Worm (Caenorhabditis elegans): Measurements from ENCODE around the gene sul-1.

The sul-1 gene

DNA sequence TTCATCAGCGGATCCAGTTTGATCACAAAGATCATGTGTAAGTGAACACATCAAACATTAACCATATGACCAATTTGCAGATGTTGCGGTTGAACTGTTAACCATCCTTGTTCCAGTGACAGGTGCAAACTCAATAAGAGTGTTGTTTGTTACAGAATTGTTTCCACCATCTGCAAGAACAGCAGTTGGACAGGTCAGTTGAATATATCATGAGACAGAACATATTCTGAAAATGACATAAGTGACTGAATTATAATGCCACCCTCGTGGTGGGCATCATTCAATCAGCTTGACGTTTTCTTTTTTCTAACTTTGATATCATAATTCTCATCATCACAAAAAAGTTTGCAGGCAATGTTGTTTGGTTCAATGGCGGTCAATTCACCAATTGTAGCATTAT is 29.9 kb upstream of the sul-1 start:
- TF ChIP-seq ztf-23 (GFP tag; IDR thresholded peaks at IDR 0.05) (no peak), ref-1 (GFP tag; conservative IDR thresholded peaks at IDR 0.05) (no peak), ztf-29 (GFP tag; IDR thresholded peaks at IDR 0.05) (no peak), med-1 (GFP tag; optimal IDR thresholded peaks at IDR 0.05; ENCODE audit: insufficient read depth) (no peak), cog-1 (tag; optimal IDR thresholded peaks at IDR 0.05) (no peak)

DNA sequence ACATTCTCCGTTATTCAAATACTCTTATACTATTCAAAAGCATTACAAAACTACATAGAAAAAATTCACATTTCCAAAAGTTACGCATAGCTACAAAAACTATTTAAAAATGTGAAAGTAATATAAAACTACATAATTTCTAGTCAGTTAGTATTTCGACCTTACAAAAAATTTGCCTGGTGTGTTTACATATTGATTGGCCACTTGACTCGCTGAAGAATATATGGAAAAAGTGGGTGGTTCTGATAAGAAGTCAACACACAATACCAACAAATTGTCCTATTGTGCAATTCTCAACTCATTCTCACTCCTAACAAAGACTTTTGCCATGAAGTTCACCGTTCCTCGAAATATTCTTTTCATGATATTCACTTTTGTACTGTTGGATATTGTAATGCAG is 27.9 kb upstream of the sul-1 start, which contains the start of gene K09C4.1:
TSS of gene K09C4.1 (plus strand) at position 301 of the 400 bp plus-strand sequence.
- no peak for TF ChIP-seq cog-1 (tag; optimal IDR thresholded peaks at IDR 0.05)
- TF ChIP-seq tab-1 (GFP tag; IDR thresholded peaks at IDR 0.05), result no peak
- no peak for TF ChIP-seq med-1 (GFP tag; optimal IDR thresholded peaks at IDR 0.05; ENCODE audit: insufficient read depth)
- no peak for TF ChIP-seq ztf-23 (GFP tag; IDR thresholded peaks at IDR 0.05)
- no peak for TF ChIP-seq klf-2 (GFP tag; conservative IDR thresholded peaks at IDR 0.05)
- TF ChIP-seq T22C8.4 (GFP tag; IDR thresholded peaks at IDR 0.05), result no peak
- no peak for TF ChIP-seq flt-1 (GFP tag; IDR thresholded peaks at IDR 0.05)
- no peak for TF ChIP-seq ztf-29 (GFP tag; IDR thresholded peaks at IDR 0.05)
- no peak for TF ChIP-seq ref-1 (GFP tag; conservative IDR thresholded peaks at IDR 0.05)

DNA sequence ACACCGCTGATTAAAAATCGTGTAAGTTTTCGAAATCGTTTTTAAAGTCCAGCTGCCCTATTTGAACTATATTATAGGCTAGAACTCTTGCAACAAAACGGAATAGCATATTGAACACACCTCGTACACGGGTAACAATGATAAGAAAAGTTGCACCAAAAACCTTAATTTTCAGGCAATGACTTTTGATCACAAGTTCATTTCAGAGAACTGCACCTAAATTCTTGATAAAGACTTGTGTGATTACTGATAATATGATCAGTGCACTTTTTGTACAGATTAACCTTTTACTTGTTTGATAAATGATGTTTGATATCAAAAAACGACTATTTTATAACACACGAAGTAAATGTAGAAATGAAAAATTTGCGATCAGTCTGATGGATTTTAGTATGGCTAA is 27.1 kb upstream of the sul-1 start:
- TF ChIP-seq flt-1 (GFP tag; IDR thresholded peaks at IDR 0.05) (no peak), klf-2 (GFP tag; conservative IDR thresholded peaks at IDR 0.05) (no peak), ztf-29 (GFP tag; IDR thresholded peaks at IDR 0.05) (no peak), ref-1 (GFP tag; conservative IDR thresholded peaks at IDR 0.05) (no peak), med-1 (GFP tag; optimal IDR thresholded peaks at IDR 0.05; ENCODE audit: insufficient read depth) (no peak), cog-1 (tag; optimal IDR thresholded peaks at IDR 0.05) (no peak), tab-1 (GFP tag; IDR thresholded peaks at IDR 0.05) (no peak), T22C8.4 (GFP tag; IDR thresholded peaks at IDR 0.05) (no peak), ztf-23 (GFP tag; IDR thresholded peaks at IDR 0.05) (no peak)

DNA sequence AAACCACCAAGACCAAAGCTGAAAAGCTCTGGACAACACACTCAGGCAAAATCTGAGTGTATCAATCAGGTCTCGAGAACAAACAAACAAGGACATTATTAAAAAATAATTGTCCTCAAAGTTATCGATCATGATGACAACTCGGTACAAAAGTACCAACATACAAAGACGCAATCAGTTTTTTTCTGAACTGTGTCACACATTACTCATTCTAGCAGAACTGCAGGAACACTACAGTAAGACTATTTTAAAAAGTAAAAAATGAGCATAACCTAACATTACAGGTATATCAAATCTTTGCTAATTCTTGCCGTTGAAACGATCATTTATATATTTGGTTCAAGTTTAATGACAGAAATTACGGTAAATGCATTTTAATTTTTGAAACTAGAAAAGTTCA is 25.5 kb upstream of the sul-1 start, which contains the start of gene K09C4.2:
TSS of gene K09C4.2 (plus strand) at position 301 of the 400 bp plus-strand sequence.
- TF ChIP-seq ztf-23 (GFP tag; IDR thresholded peaks at IDR 0.05) (no peak), ref-1 (GFP tag; conservative IDR thresholded peaks at IDR 0.05) (no peak), med-1 (GFP tag; optimal IDR thresholded peaks at IDR 0.05; ENCODE audit: insufficient read depth) (no peak), T22C8.4 (GFP tag; IDR thresholded peaks at IDR 0.05) (no peak), ztf-29 (GFP tag; IDR thresholded peaks at IDR 0.05) (no peak), klf-2 (GFP tag; conservative IDR thresholded peaks at IDR 0.05) (no peak), cog-1 (tag; optimal IDR thresholded peaks at IDR 0.05) (no peak)

DNA sequence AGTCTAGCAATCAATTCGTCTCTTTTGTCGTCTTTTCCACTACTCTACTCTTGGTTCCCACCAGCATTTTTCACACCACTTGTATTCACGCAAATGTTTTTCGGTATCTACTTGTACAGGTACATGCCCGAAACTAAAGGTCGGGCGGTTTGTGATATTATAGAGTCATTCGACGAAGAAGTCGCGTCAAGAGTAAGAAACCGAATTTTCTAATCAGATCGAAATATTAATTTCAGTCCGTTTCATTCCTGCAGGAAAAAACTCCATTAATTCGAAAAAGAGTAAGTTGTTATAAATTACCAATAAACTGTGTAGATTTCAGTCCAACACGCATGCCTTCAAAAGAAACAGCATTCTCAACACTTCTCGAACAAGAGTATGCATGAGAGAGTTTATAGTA is 21.2 kb upstream of the sul-1 start:
- TF ChIP-seq med-1 (GFP tag; optimal IDR thresholded peaks at IDR 0.05; ENCODE audit: insufficient read depth), result no peak
- no peak for TF ChIP-seq T22C8.4 (GFP tag; IDR thresholded peaks at IDR 0.05)
- no peak for TF ChIP-seq klf-2 (GFP tag; conservative IDR thresholded peaks at IDR 0.05)
- TF ChIP-seq ztf-23 (GFP tag; IDR thresholded peaks at IDR 0.05), result no peak
- no peak for TF ChIP-seq ref-1 (GFP tag; conservative IDR thresholded peaks at IDR 0.05)
- TF ChIP-seq flt-1 (GFP tag; IDR thresholded peaks at IDR 0.05), result no peak
- TF ChIP-seq cog-1 (tag; optimal IDR thresholded peaks at IDR 0.05), result no peak
- no peak for TF ChIP-seq ztf-29 (GFP tag; IDR thresholded peaks at IDR 0.05)
- TF ChIP-seq tab-1 (GFP tag; IDR thresholded peaks at IDR 0.05), result no peak

DNA sequence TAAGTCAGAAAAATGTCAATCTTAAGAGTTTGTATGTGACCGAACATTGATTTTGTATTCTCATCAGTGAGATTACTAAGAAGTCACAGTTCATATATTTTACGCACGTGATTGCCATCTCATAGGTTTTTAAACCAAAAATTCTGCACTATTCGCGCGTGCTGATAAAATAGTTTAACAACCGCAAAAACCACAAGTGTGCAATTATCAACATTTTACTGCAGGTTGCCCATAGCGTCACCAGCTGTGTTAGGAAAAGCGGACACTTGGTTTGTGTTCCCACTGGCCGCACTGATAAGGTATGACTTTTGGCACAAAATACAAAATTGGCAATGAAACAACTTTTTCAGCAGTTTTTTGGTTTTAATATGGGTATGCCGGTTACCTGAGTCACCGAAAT is 19.4 kb upstream of the sul-1 start:
- TF ChIP-seq klf-2 (GFP tag; conservative IDR thresholded peaks at IDR 0.05), result no peak
- TF ChIP-seq tab-1 (GFP tag; IDR thresholded peaks at IDR 0.05), result no peak
- no peak for TF ChIP-seq flt-1 (GFP tag; IDR thresholded peaks at IDR 0.05)
- TF ChIP-seq cog-1 (tag; optimal IDR thresholded peaks at IDR 0.05), result no peak

DNA sequence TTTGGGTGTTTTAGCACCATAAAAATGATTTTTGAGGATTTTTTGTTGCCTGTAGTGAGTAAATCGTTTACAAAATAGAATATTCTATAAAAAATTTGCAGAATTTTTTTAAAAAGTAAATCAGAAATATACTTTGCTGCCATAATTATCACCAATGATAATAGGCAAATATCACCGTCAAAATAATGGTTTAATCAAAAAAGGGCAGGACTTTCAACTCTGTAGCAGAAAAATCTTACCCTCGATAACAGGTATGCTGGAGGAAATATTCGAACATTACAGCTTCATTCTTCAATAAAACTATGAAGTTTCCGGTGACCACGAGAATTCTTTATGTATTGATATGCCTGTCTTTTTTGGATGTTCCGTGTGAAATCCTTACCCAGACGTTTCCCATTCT is 18.5 kb upstream of the sul-1 start, which contains the start of gene K09C4.4:
TSS of gene K09C4.4 (plus strand) at position 301 of the 400 bp plus-strand sequence.
- TF ChIP-seq flt-1 (GFP tag; IDR thresholded peaks at IDR 0.05) (no peak), tab-1 (GFP tag; IDR thresholded peaks at IDR 0.05) (no peak), cog-1 (tag; optimal IDR thresholded peaks at IDR 0.05) (no peak), ref-1 (GFP tag; conservative IDR thresholded peaks at IDR 0.05) (no peak), klf-2 (GFP tag; conservative IDR thresholded peaks at IDR 0.05) (no peak), med-1 (GFP tag; optimal IDR thresholded peaks at IDR 0.05; ENCODE audit: insufficient read depth) (no peak), ztf-29 (GFP tag; IDR thresholded peaks at IDR 0.05) (no peak), ztf-23 (GFP tag; IDR thresholded peaks at IDR 0.05) (no peak), T22C8.4 (GFP tag; IDR thresholded peaks at IDR 0.05) (no peak)

DNA sequence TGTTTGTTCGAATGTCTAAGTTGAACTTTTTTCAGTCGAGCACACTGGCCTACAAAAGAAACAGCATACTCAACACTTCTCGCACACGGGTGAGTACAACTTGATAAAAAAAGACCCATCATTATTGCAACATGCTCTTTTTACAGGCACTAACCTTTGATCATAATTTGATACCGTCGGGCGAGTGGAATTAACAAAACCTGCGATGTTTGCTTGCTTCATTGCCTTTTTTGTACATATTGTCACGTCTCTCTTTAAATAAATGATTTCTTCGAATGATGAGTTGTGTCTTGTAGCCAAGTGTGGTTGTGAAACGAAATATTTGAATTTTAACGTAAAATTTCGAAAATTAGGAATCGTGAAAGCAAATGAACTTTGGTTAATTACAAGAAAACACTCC is 14.7 kb upstream of the sul-1 start:
- TF ChIP-seq cog-1 (tag; optimal IDR thresholded peaks at IDR 0.05) (no peak), ztf-29 (GFP tag; IDR thresholded peaks at IDR 0.05) (no peak), tab-1 (GFP tag; IDR thresholded peaks at IDR 0.05) (no peak), klf-2 (GFP tag; conservative IDR thresholded peaks at IDR 0.05) (no peak), ref-1 (GFP tag; conservative IDR thresholded peaks at IDR 0.05) (no peak), T22C8.4 (GFP tag; IDR thresholded peaks at IDR 0.05) (no peak), med-1 (GFP tag; optimal IDR thresholded peaks at IDR 0.05; ENCODE audit: insufficient read depth) (no peak), flt-1 (GFP tag; IDR thresholded peaks at IDR 0.05) (no peak), ztf-23 (GFP tag; IDR thresholded peaks at IDR 0.05) (no peak)

DNA sequence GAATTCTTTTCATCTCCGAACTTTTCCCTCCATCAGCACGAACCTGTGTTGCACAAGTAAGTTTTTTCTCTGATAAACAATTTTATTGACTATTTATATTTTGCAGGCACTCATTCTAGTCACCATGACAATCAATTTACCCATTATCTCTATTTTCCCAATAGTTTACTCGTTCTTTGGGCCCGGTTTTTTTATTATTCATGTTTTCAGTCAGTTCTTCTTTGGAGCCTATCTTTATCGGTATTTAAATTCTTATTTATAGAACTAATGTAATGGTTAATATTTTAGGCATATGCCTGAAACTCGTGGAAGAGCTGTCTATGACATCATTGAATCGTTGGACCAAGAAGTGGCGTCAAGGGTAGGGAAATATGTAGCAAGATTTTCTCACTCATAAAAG is 14.3 kb upstream of the sul-1 start:
- TF ChIP-seq med-1 (GFP tag; optimal IDR thresholded peaks at IDR 0.05; ENCODE audit: insufficient read depth) (no peak), T22C8.4 (GFP tag; IDR thresholded peaks at IDR 0.05) (no peak), ztf-23 (GFP tag; IDR thresholded peaks at IDR 0.05) (no peak), klf-2 (GFP tag; conservative IDR thresholded peaks at IDR 0.05) (no peak), flt-1 (GFP tag; IDR thresholded peaks at IDR 0.05) (no peak), ref-1 (GFP tag; conservative IDR thresholded peaks at IDR 0.05) (no peak), tab-1 (GFP tag; IDR thresholded peaks at IDR 0.05) (no peak), ztf-29 (GFP tag; IDR thresholded peaks at IDR 0.05) (no peak), cog-1 (tag; optimal IDR thresholded peaks at IDR 0.05) (no peak)

DNA sequence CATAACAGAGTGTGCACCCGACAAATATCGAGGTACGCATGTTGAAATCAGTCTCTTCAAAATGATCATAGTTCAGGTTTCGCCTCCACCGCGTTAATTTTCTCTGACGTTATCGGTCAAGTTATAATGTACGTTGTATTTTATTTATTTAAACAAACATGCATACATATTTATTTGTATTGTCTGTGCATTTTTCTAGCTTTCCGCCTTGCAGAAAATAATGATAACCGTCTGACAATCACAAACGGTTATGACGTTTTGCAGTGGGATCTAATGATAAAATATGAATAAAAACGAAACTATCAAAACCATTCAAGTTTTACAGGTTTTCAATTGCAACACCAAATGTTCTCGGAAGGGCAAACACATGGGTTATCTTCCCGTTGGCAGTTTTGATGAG is 12.5 kb upstream of the sul-1 start:
- TF ChIP-seq cog-1 (tag; optimal IDR thresholded peaks at IDR 0.05) (no peak), klf-2 (GFP tag; conservative IDR thresholded peaks at IDR 0.05) (no peak)

All from whole organism, midembryonic.